Worm (Caenorhabditis elegans): Measurements from ENCODE around the gene srlf-12.

The srlf-12 gene

DNA sequence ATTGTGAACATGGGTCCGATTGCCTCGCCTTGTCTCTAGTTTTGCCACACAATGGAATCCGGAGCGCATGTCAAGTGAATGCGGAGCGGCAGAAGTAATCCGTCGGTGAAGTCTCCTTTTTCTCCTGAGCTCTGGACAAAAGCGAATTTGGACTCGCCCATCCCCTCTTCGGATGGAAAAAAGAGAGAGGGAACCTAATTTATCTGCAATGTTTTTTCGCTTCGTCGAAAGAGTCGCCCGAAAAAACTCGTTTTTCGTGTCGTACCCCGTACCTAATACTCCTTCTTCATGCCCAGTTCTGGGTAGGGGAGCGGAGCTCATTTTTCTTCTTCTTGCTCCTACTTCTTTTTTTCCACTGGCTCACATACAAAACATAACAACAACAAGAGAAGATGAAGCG lies 21.7 kb downstream of the srlf-12 start:
- TF ChIP-seq tbx-11 (GFP tag; IDR thresholded peaks at IDR 0.05) (no peak), pes-1 (GFP tag; IDR thresholded peaks at IDR 0.05) (no peak), F13C5.2 (tag; optimal IDR thresholded peaks at IDR 0.05) (no peak), B0310.2 (tag; optimal IDR thresholded peaks at IDR 0.05) (no peak), sea-1 (GFP tag; conservative IDR thresholded peaks at IDR 0.05) (no peak), hmbx-1 (tag; optimal IDR thresholded peaks at IDR 0.05) (no peak)

DNA sequence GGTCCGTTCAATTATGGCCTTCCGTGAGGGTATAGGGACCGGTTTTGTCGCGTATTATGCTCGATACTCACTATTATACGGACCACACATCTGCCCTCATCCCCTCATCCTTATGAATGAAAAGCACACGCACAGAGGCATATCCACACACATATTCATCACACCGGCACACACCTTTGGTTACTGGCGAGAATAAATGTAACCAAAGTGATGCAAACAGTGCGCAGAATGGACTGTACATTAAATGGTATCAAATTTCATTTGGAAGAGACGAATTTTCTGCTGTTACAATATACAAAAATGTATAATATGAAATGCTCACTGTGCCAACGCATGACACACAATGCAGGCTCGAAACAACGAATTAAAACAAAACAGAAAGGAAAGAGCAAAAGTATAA lies 22.3 kb downstream of the srlf-12 start:
- TF ChIP-seq B0310.2 (tag; optimal IDR thresholded peaks at IDR 0.05) (no peak), flt-1 (GFP tag; IDR thresholded peaks at IDR 0.05) (0 out of 2 replicates have a peak, but pooled peaks have one; percentile 43), hmg-4 (GFP tag; optimal IDR thresholded peaks at IDR 0.05) (peak; percentile 21)

ce11 chrIV:10868629-10869251 lies 23.2 kb downstream of the srlf-12 start, which contains the start of gene F13E9.11:
Gene F13E9.11 (minus strand): TSS chrIV:10869135.
- TF ChIP-seq tbx-11 (GFP tag; IDR thresholded peaks at IDR 0.05) (0 out of 2 replicates have a peak, but pooled peaks have one; percentile 48), flt-1 (GFP tag; IDR thresholded peaks at IDR 0.05) (no peak), ceh-36 (tag; optimal IDR thresholded peaks at IDR 0.05) (no peak), hmg-4 (GFP tag; optimal IDR thresholded peaks at IDR 0.05) (peak; percentile 10), ets-7 (tag; optimal IDR thresholded peaks at IDR 0.05) (peak; percentile 51)

DNA sequence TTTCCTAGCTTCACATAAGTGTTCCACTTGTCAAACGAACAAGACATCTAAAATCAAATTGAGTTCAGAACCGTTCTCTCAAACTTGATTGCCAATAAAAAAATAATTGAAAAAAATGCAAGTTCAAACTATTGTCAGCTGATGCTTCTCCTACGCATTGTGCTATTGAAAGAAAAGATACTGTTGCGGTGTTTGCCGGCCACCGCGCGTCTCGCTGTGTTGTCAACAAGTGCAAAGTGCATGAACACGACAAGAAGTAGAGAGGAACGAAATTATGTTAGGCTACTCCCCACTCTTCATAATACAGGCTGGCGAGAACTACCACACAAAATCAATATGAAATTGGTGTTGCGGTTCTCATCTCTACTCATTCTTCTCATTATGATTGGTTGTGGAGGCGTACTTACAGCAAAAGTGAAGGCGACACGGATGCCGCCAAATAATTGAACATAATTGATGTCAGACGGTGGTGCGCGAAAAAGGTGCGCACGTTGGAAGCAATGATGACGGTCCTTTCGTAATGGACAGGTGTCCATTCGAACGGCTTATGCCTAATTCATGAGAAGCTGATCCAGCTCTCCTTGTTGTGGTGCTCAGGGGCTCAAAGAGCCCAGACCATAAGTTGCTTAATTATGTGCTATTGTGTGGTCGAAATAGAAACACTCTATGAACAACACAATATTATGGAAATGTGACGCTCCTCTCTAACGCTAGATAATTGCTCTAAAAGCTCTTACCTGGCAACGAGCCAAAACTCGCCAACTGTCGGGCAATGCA lies 24.3 kb downstream of the srlf-12 start:
- TF ChIP-seq tra-4 (tag; optimal IDR thresholded peaks at IDR 0.05) (no peak), sea-1 (GFP tag; conservative IDR thresholded peaks at IDR 0.05) (no peak), B0310.2 (tag; optimal IDR thresholded peaks at IDR 0.05) (no peak), tbx-11 (GFP tag; IDR thresholded peaks at IDR 0.05) (no peak)

DNA sequence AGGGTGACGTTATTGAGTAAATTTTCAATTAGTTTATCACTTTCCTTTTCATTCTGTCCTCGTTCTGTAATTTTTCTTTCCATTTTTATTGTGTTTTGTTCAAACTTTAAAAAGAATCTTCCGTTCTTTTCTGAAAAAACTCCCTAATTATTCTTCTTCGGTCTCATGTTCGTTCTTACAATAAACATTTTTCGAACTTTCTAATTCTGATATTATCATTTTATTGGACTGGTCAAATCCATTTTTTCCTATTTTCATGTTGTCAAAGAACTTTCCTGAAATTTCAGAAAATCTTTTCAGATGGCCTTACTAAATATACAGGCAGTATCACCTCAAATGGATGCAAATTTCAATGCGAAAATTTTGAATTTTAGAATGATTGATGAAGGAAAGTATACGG lies 27.9 kb downstream of the srlf-12 start, which contains the start of gene nish-1:
TSS of gene nish-1 (plus strand) at position 301 of the 400 bp plus-strand sequence.
- no peak for TF ChIP-seq aly-1 (tag; optimal IDR thresholded peaks at IDR 0.05)

ce11 chrIV:10861102-10861501 lies 30.8 kb downstream of the srlf-12 start, which contains the start of gene rbm-22:
Gene rbm-22 (plus strand): TSS chrIV:10861402.
- TF ChIP-seq tbx-37 (GFP tag; conservative IDR thresholded peaks at IDR 0.05) (no peak), flt-1 (GFP tag; IDR thresholded peaks at IDR 0.05) (no peak), ceh-36 (tag; optimal IDR thresholded peaks at IDR 0.05) (no peak), ceh-13 (GFP tag; optimal IDR thresholded peaks at IDR 0.05) (no peak), scrt-1 (GFP tag; IDR thresholded peaks at IDR 0.05) (no peak), hmbx-1 (tag; optimal IDR thresholded peaks at IDR 0.05) (no peak), aly-1 (tag; optimal IDR thresholded peaks at IDR 0.05) (no peak), hnd-1 (tag; optimal IDR thresholded peaks at IDR 0.05) (no peak), ama-1 (optimal IDR thresholded peaks at IDR 0.05) (no peak), tbx-11 (GFP tag; IDR thresholded peaks at IDR 0.05) (no peak), pes-1 (GFP tag; IDR thresholded peaks at IDR 0.05) (no peak)

DNA sequence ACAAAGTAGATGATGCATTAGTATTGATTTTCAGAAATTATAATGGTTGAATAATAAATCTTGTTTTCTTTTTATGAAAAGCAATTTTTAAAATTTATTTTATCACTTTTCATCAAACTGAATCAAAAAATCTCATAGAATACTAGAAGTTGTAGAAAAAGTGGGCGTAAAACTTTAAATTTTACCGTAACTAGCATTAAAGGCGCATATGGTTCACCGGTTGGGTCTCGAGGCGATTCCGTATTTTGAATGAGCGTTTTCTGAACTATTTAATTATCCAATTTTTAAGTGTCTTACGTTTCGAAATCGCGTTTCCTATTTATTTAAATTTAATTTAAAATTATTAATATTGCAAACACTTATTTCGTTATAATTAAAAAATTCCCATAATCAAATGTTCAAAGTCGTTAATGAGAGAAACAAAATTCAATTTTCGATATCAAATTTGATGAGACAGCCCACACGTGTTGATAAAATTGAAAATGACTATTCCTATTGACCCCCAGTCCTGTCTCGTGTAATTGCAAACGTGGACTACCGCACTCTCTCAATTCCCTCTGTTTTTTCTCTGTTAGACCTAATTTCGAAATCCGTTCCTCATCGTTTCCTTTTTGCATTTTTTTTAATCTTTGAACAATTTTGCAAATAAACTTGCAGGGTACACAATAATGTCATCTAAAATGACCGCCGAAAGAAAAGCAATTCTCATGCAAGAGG lies 33.4 kb downstream of the srlf-12 start, which contains the start of the genes T11G6.2 and hars-1:
TSS of gene T11G6.2 (minus strand) at position 197 of the 717 bp plus-strand sequence.
TSS of gene hars-1 (plus strand) at position 658 of the 717 bp plus-strand sequence.
- no peak for TF ChIP-seq B0310.2 (tag; optimal IDR thresholded peaks at IDR 0.05)

DNA sequence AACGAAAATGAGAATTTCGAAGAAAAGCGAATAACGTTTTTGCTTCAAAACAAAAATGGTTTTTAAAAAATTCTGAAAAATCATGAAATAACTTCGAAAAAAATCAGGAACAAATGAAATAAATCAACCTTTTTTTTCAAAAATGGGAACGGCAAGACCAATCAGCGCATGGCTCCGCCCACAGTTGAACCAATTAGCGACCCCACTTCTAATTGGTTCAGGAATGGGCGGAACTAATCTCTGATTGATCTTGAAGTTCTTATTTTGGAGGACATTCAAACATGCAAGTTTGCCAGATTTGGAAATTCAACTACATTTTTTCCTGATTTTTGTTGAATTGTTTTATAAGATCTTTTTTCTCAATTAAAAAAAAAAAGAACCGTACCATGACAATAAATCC lies 35.9 kb downstream of the srlf-12 start:
- TF ChIP-seq ama-1 (optimal IDR thresholded peaks at IDR 0.05) = no peak
- TF ChIP-seq B0310.2 (tag; optimal IDR thresholded peaks at IDR 0.05) = no peak
- no peak for TF ChIP-seq flt-1 (GFP tag; IDR thresholded peaks at IDR 0.05)
- no peak for TF ChIP-seq hmg-4 (GFP tag; optimal IDR thresholded peaks at IDR 0.05)
- no peak for TF ChIP-seq F13C5.2 (tag; optimal IDR thresholded peaks at IDR 0.05)
- TF ChIP-seq ceh-36 (tag; optimal IDR thresholded peaks at IDR 0.05) = no peak
- TF ChIP-seq scrt-1 (GFP tag; IDR thresholded peaks at IDR 0.05) = no peak
- no peak for TF ChIP-seq hmbx-1 (tag; optimal IDR thresholded peaks at IDR 0.05)
- TF ChIP-seq tbx-37 (GFP tag; conservative IDR thresholded peaks at IDR 0.05) = no peak
- no peak for TF ChIP-seq tra-4 (tag; optimal IDR thresholded peaks at IDR 0.05)

ce11 chrIV:10855049-10855448 lies 36.8 kb downstream of the srlf-12 start, which contains the start of gene T11G6.3:
Gene T11G6.3 (minus strand): TSS chrIV:10855237.
- TF ChIP-seq ceh-13 (GFP tag; optimal IDR thresholded peaks at IDR 0.05) = no peak
- TF ChIP-seq F13C5.2 (tag; optimal IDR thresholded peaks at IDR 0.05) = no peak
- TF ChIP-seq ama-1 (optimal IDR thresholded peaks at IDR 0.05) = no peak
